Worm (Caenorhabditis elegans): ENCODE data around the gene srx-42.

DNA sequence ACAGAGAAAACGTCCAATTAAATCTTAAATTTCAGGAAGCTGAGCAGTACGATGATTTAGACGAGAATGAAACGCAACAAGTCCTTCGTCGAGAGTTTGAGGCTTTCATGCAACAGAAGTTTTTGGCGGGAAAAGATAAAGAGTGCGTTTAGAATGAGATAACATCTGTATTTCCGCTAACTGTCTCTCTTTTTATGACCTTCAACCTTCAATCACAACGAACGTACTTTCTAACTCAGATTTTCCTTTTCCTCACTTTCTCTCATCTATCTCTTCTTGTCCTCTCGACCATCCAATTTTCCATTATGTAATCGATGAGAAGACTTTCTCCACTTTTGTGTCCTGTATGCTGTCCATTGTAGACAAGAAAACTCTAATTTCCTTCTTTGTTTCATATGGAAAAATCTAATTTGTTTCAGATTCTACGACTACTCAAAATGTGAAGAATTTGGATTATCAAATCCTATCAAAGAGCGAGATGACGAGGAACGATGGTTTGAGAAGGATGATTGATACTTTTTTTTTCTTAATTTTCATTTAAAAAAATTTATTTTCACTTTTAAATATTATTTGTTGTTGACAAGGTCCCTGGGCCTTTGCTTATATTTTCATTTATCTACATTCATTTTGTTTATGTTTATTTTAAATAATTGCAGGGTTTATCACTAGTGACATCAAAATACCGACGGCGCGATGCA is 42.6 kb downstream of the srx-42 start, which contains the start of gene sao-1:
- TF ChIP-seq nhr-76 (tag; optimal IDR thresholded peaks at IDR 0.05) (no peak), ceh-82 (tag; optimal IDR thresholded peaks at IDR 0.05) (no peak)

Measured in whole organism, L1 larva.